Fruit fly (Drosophila melanogaster): ENCODE results near the gene CG6163.

DNA sequence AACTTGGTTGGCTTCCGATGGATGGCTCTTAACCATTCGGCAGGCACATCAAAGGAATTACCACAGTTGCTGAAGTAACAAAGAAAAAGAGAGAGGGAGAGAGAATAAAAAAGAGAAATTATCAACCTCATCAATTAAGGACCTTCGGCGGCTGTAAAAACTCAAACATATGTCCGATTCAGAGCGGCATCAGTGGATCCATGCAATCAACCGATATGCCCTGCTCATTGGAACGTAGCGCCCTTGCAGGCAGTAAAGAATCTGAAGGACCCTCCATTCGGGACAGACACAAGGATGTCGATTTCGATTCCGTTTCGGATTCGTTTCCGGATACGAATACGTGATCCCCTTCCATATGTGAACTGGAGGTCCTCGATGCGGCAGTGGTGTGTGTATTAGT, 27.0 kb downstream of the CG6163 start:
- no peak for TF ChIP-seq CG32121 (GFP tag; IDR thresholded peaks at IDR 0.05)
- TF ChIP-seq fd96Ca (GFP tag; IDR thresholded peaks at IDR 0.05): no peak
- TF ChIP-seq rn (GFP tag; IDR thresholded peaks at IDR 0.05): no peak
- no peak for TF ChIP-seq Snoo (tag; optimal IDR thresholded peaks at IDR 0.05)
- no peak for TF ChIP-seq gl (tag; optimal IDR thresholded peaks at IDR 0.05)
- TF ChIP-seq CG17806 (tag; optimal IDR thresholded peaks at IDR 0.05): no peak
- no peak for TF ChIP-seq CG15710 (tag; optimal IDR thresholded peaks at IDR 0.05)
- no peak for TF ChIP-seq CG14655 (GFP tag; optimal IDR thresholded peaks at IDR 0.05)
- no peak for TF ChIP-seq EcR (GFP tag; optimal IDR thresholded peaks at IDR 0.05)
- no peak for TF ChIP-seq Pif1B (GFP tag; optimal IDR thresholded peaks at IDR 0.05)
- TF ChIP-seq CG34367 (tag; optimal IDR thresholded peaks at IDR 0.05): no peak
- TF ChIP-seq CG4496 (GFP tag; IDR thresholded peaks at IDR 0.05): no peak
- TF ChIP-seq CG8301 (tag; optimal IDR thresholded peaks at IDR 0.05): no peak
- TF ChIP-seq Ets98B (GFP tag; IDR thresholded peaks at IDR 0.05): no peak

All from whole organism, pupa.